Worm (Caenorhabditis elegans) whole organism, L2 larva: ENCODE measurements around the gene F58B6.1.

Experiments
- alr-1 ChIP-seq: fragments of 150-350 bp; optimal IDR thresholded peaks from 2 replicates; lab custom pipeline; 2014; ENCODE audit warnings: missing biosample characterization, missing genetic modification characterization
- ceh-82 ChIP-seq: fragments of 150-350 bp; optimal IDR thresholded peaks from 2 replicates; lab custom pipeline; 2014; ENCODE audit warnings: missing biosample characterization, missing genetic modification characterization
- lin-13 ChIP-seq: fragments of 150-350 bp; optimal IDR thresholded peaks from 2 replicates; lab custom pipeline; 2014; ENCODE audit warnings: missing biosample characterization, missing genetic modification reagents, missing genetic modification characterization
- mab-5 ChIP-seq: fragments of 150-350 bp; optimal IDR thresholded peaks from 2 replicates; lab custom pipeline; 2014; ENCODE audit warnings: missing biosample characterization, missing genetic modification characterization

DNA sequence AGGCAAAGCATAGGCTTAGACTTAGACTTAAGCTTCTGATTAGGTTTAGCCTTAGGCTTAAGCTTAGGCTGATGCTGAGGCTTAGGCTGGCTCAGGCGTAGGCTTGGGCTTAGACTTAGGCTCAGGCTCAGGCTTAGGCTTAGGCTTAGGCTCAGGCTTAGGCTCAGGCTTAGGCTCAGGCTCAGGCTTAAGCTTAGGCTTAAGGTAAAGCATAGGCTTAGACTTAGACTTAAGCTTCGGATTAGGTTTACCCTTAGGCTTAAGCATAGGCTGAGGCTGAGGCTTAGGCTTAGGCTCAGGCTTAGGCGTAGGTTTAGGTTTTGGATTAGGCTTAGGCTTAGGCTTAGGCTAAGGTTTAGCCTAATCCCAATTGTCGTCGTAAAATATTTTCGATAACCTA lies 16.2 kb downstream of the F58B6.1 start:
- TF ChIP-seq mab-5 (tag; lab: Kevin White, UChicago) (no peak), lin-13 (no peak), ceh-82 (tag; lab: Kevin White, UChicago) (no peak), alr-1 (tag; lab: Kevin White, UChicago) (no peak)
